Fruit fly (Drosophila melanogaster): ENCODE data around the gene yip7.
A peak's percentile ranks its signal among the peaks of the same experiment; 100 is the strongest.

yip7 gene

DNA sequence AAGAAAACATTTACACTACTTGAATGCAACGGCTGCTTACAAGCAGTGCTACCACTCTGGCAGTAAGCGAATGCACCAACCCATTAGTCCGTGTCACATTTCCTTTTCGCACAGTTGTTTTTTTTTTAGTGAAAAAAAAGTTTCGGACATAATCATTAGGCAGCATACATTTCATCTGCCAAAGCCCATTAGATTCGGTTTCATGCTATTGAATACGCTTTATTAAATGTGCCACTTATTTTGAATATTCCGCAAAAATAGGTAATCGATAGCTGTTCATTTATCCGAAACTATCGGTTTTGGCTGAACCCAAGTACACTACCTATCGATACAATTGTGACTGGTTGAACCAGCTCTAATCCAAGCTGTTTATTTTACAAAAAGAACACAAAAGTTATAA is 19.8 kb downstream of the yip7 start, which contains the start of gene tant (continued):
- TF ChIP-seq lbe (GFP tag; optimal IDR thresholded peaks at IDR 0.05), result no peak
- no peak for TF ChIP-seq H2.0 (GFP tag; IDR thresholded peaks at IDR 0.05)
- no peak for TF ChIP-seq CG17385 (GFP tag; optimal IDR thresholded peaks at IDR 0.05)
- peak; percentile 15 for TF ChIP-seq Dad (GFP tag; optimal IDR thresholded peaks at IDR 0.05)
- no peak for TF ChIP-seq CG43689 (GFP tag; IDR thresholded peaks at IDR 0.05)
- TF ChIP-seq CG9876 (GFP tag; optimal IDR thresholded peaks at IDR 0.05), result peak; percentile 36
- TF ChIP-seq CG10431 (GFP tag; optimal IDR thresholded peaks at IDR 0.05), result no peak
- TF ChIP-seq CG31441 (GFP tag; IDR thresholded peaks at IDR 0.05), result no peak
- TF ChIP-seq CG14441 (GFP tag; IDR thresholded peaks at IDR 0.05), result no peak
- TF ChIP-seq CG17829 (tag; optimal IDR thresholded peaks at IDR 0.05), result peak; percentile 8
- TF ChIP-seq cato (GFP tag; optimal IDR thresholded peaks at IDR 0.05; ENCODE audit: borderline replicate concordance), result no peak
- TF ChIP-seq CG5245 (GFP tag; optimal IDR thresholded peaks at IDR 0.05), result no peak
- TF ChIP-seq CG9215 (GFP tag; IDR thresholded peaks at IDR 0.05), result no peak
- no peak for TF ChIP-seq CG8924 (tag; optimal IDR thresholded peaks at IDR 0.05)
- TF ChIP-seq CG12769 (tag; optimal IDR thresholded peaks at IDR 0.05), result no peak
- TF ChIP-seq Scr (GFP tag; IDR thresholded peaks at IDR 0.05; ENCODE audit: partially characterized antibody), result peak; percentile 95
- no peak for TF ChIP-seq cg (GFP tag; optimal IDR thresholded peaks at IDR 0.05)
- peak; percentile 89 for TF ChIP-seq HLH4C (GFP tag; IDR thresholded peaks at IDR 0.05; ENCODE audit: partially characterized antibody)
- TF ChIP-seq scrt (GFP tag; optimal IDR thresholded peaks at IDR 0.05), result no peak
- no peak for TF ChIP-seq lilli (GFP tag; optimal IDR thresholded peaks at IDR 0.05)
- no peak for TF ChIP-seq CG11456 (GFP tag; IDR thresholded peaks at IDR 0.05)
- no peak for TF ChIP-seq otp (GFP tag; IDR thresholded peaks at IDR 0.05)
- no peak for TF ChIP-seq dati (GFP tag; IDR thresholded peaks at IDR 0.05)
- TF ChIP-seq sug (tag; optimal IDR thresholded peaks at IDR 0.05), result peak; percentile 45
- TF ChIP-seq btn (GFP tag; optimal IDR thresholded peaks at IDR 0.05), result no peak
- no peak for TF ChIP-seq D19A (tag; optimal IDR thresholded peaks at IDR 0.05)
- TF ChIP-seq Sox100B (GFP tag; optimal IDR thresholded peaks at IDR 0.05), result no peak
- TF ChIP-seq hkb (optimal IDR thresholded peaks at IDR 0.05), result peak; percentile 81
- TF ChIP-seq hkb (GFP tag; IDR thresholded peaks at IDR 0.05), result no peak
- TF ChIP-seq CG15479 (GFP tag; optimal IDR thresholded peaks at IDR 0.05), result no peak
- TF ChIP-seq nerfin-1 (tag; optimal IDR thresholded peaks at IDR 0.05), result no peak
- no peak for TF ChIP-seq lov (optimal IDR thresholded peaks at IDR 0.05)
- no peak for TF ChIP-seq lov (GFP tag; IDR thresholded peaks at IDR 0.05)
- no peak for TF ChIP-seq ranshi (GFP tag; IDR thresholded peaks at IDR 0.05)
- no peak for TF ChIP-seq CG12744 (GFP tag; optimal IDR thresholded peaks at IDR 0.05)
- peak; percentile 80 for TF ChIP-seq tna (GFP tag; IDR thresholded peaks at IDR 0.05; ENCODE audit: partially characterized antibody)
- no peak for TF ChIP-seq CG8089 (GFP tag; optimal IDR thresholded peaks at IDR 0.05)
- no peak for TF ChIP-seq mirr (GFP tag; optimal IDR thresholded peaks at IDR 0.05)
- TF ChIP-seq lola (GFP tag; optimal IDR thresholded peaks at IDR 0.05), result no peak
- TF ChIP-seq Hey (tag; optimal IDR thresholded peaks at IDR 0.05), result no peak
- peak; percentile 22 for TF ChIP-seq CG2712 (tag; optimal IDR thresholded peaks at IDR 0.05)
- no peak for TF ChIP-seq Oli (tag; optimal IDR thresholded peaks at IDR 0.05)
- no peak for TF ChIP-seq CG13296 (GFP tag; optimal IDR thresholded peaks at IDR 0.05)
- TF ChIP-seq Doc3 (GFP tag; IDR thresholded peaks at IDR 0.05; ENCODE audit: partially characterized antibody), result peak; percentile 89
- no peak for TF ChIP-seq schlank (tag; optimal IDR thresholded peaks at IDR 0.05)
- TF ChIP-seq az2 (GFP tag; optimal IDR thresholded peaks at IDR 0.05), result no peak
- no peak for TF ChIP-seq CG3281 (GFP tag; optimal IDR thresholded peaks at IDR 0.05)
- no peak for TF ChIP-seq CG1024 (GFP tag; IDR thresholded peaks at IDR 0.05)
- no peak for TF ChIP-seq CG9437 (GFP tag; optimal IDR thresholded peaks at IDR 0.05)
- peak; percentile 88 for TF ChIP-seq vnd (GFP tag; IDR thresholded peaks at IDR 0.05; ENCODE audit: partially characterized antibody)
- TF ChIP-seq MBD-R2 (GFP tag; IDR thresholded peaks at IDR 0.05), result peak; percentile 51
- TF ChIP-seq CG15011 (GFP tag; optimal IDR thresholded peaks at IDR 0.05), result no peak
